Worm (Caenorhabditis elegans): Measurements from ENCODE around the gene hda-2.

ce11 chrII:8022461-8022860 is at the start of gene hda-2:
- TF ChIP-seq ekl-4 (GFP tag; IDR thresholded peaks at IDR 0.05) (0 out of 2 replicates have a peak, but pooled peaks have one; percentile 26), F37B4.10 (GFP tag; IDR thresholded peaks at IDR 0.05) (no peak), pha-4 (tag; optimal IDR thresholded peaks at IDR 0.05) (no peak), lsl-1 (GFP tag; optimal IDR thresholded peaks at IDR 0.05) (no peak), let-526 (GFP tag; IDR thresholded peaks at IDR 0.05) (no peak), hrde-1 (tag; optimal IDR thresholded peaks at IDR 0.05; ENCODE audit: borderline replicate concordance) (peak; percentile 9), F52B5.7 (tag; optimal IDR thresholded peaks at IDR 0.05) (no peak), ZK185.1 (tag; optimal IDR thresholded peaks at IDR 0.05; ENCODE audit: poor library complexity, severe bottlenecking) (no peak), unc-62 (GFP tag; optimal IDR thresholded peaks at IDR 0.05) (no peak), hlh-26 (GFP tag; conservative IDR thresholded peaks at IDR 0.05) (no peak), ets-4 (GFP tag; optimal IDR thresholded peaks at IDR 0.05) (no peak), lin-35 (GFP tag; optimal IDR thresholded peaks at IDR 0.05) (no peak), nhr-120 (GFP tag; IDR thresholded peaks at IDR 0.05) (no peak)

Data from whole organism, young adult.